Worm (Caenorhabditis elegans): ENCODE results near the gene Y71H2AM.12.
"Not testable (repeated sequence)": the region's sequence is repeated elsewhere in the genome, so short reads cannot be mapped to it uniquely, and the experiment has no call there.

The Y71H2AM.12 gene

ce11 chrIII:2711527-2711926 lies 22.4 kb downstream of the Y71H2AM.12 start:
- no peak for TF ChIP-seq fkh-8 (tag; optimal IDR thresholded peaks at IDR 0.05)
- TF ChIP-seq C16A3.4 (tag; optimal IDR thresholded peaks at IDR 0.05) = no peak
- no peak for TF ChIP-seq nhr-76 (tag; optimal IDR thresholded peaks at IDR 0.05)
- no peak for TF ChIP-seq ceh-82 (tag; optimal IDR thresholded peaks at IDR 0.05)
- TF ChIP-seq ztf-11 (tag; optimal IDR thresholded peaks at IDR 0.05) = no peak
- TF ChIP-seq zag-1 (tag; optimal IDR thresholded peaks at IDR 0.05) = no peak
- no peak for TF ChIP-seq sup-37 (GFP tag; optimal IDR thresholded peaks at IDR 0.05)
- TF ChIP-seq fos-1 (tag; optimal IDR thresholded peaks at IDR 0.05) = no peak
- no peak for TF ChIP-seq ceh-88 (GFP tag; IDR thresholded peaks at IDR 0.05)
- no peak for TF ChIP-seq unc-98 (GFP tag; IDR thresholded peaks at IDR 0.05)
- TF ChIP-seq elt-3 (tag; optimal IDR thresholded peaks at IDR 0.05) = no peak
- no peak for TF ChIP-seq ceh-8 (GFP tag; optimal IDR thresholded peaks at IDR 0.05)
- no peak for TF ChIP-seq alr-1 (tag; optimal IDR thresholded peaks at IDR 0.05; ENCODE audit: borderline replicate concordance)
- no peak for TF ChIP-seq vab-15 (tag; optimal IDR thresholded peaks at IDR 0.05)
- no peak for TF ChIP-seq snu-23 (GFP tag; optimal IDR thresholded peaks at IDR 0.05)

ce11 chrIII:2710211-2710610 lies 23.7 kb downstream of the Y71H2AM.12 start:
- no peak for TF ChIP-seq vab-15 (tag; optimal IDR thresholded peaks at IDR 0.05)
- TF ChIP-seq aha-1 (tag; optimal IDR thresholded peaks at IDR 0.05) = no peak
- no peak for TF ChIP-seq dsc-1 (tag; optimal IDR thresholded peaks at IDR 0.05)
- TF ChIP-seq elt-2 (tag; optimal IDR thresholded peaks at IDR 0.05) = no peak
- no peak for TF ChIP-seq lin-14 (GFP tag; optimal IDR thresholded peaks at IDR 0.05)
- no peak for TF ChIP-seq lin-35 (GFP tag; optimal IDR thresholded peaks at IDR 0.05)
- no peak for TF ChIP-seq nhr-71 (tag; optimal IDR thresholded peaks at IDR 0.05)
- no peak for TF ChIP-seq fos-1 (tag; optimal IDR thresholded peaks at IDR 0.05)
- TF ChIP-seq C16A3.4 (tag; optimal IDR thresholded peaks at IDR 0.05) = no peak
- no peak for TF ChIP-seq egl-27 (tag; optimal IDR thresholded peaks at IDR 0.05)
- no peak for TF ChIP-seq fkh-8 (tag; optimal IDR thresholded peaks at IDR 0.05)
- no peak for TF ChIP-seq mab-9 (GFP tag; IDR thresholded peaks at IDR 0.05)
- TF ChIP-seq lin-15B (tag; optimal IDR thresholded peaks at IDR 0.05) = no peak
- TF ChIP-seq snu-23 (GFP tag; optimal IDR thresholded peaks at IDR 0.05) = no peak

ce11 chrIII:2700637-2701036 lies 33.3 kb downstream of the Y71H2AM.12 start, which contains the start of gene set-27:
TSS of gene set-27 (plus strand) at chrIII:2700937.
- TF ChIP-seq dpl-1 (GFP tag; optimal IDR thresholded peaks at IDR 0.05) (no peak), efl-1 (optimal IDR thresholded peaks at IDR 0.05) (no peak), efl-1 (GFP tag; optimal IDR thresholded peaks at IDR 0.05 in 1 of 2) (peak in 1 of 2 experiments; percentile 31)

ce11 chrIII:2699363-2699762 lies 34.5 kb downstream of the Y71H2AM.12 start, which contains the start of gene cox-6B:
TSS of gene cox-6B (plus strand) at chrIII:2699663.
- not testable (repeated sequence) for TF ChIP-seq F16B12.6 (tag; optimal IDR thresholded peaks at IDR 0.05); hlh-17 (GFP tag; optimal IDR thresholded peaks at IDR 0.05; ENCODE audit: borderline replicate concordance); aha-1 (tag; optimal IDR thresholded peaks at IDR 0.05)

ce11 chrIII:2698740-2699139 lies 35.2 kb downstream of the Y71H2AM.12 start, which contains the start of gene slc-30A9:
TSS of gene slc-30A9 (minus strand) at chrIII:2698817.
- peak; percentile 31 for TF ChIP-seq xbp-1 (tag; optimal IDR thresholded peaks at IDR 0.05)
- peak in 1 of 6 experiments; percentile 0 for TF ChIP-seq elt-3 (tag; optimal IDR thresholded peaks at IDR 0.05)
- peak; percentile 61 to 71 for TF ChIP-seq lsy-2 (tag; optimal IDR thresholded peaks at IDR 0.05)
- TF ChIP-seq dsc-1 (tag; optimal IDR thresholded peaks at IDR 0.05) = no peak
- peak; percentile 31 for TF ChIP-seq skn-1 (tag; optimal IDR thresholded peaks at IDR 0.05)
- no peak for TF ChIP-seq egl-27 (tag; optimal IDR thresholded peaks at IDR 0.05)
- TF ChIP-seq unc-86 (tag; optimal IDR thresholded peaks at IDR 0.05) = peak; percentile 27
- peak; percentile 39 for TF ChIP-seq swsn-7 (tag; optimal IDR thresholded peaks at IDR 0.05)
- TF ChIP-seq vab-15 (tag; optimal IDR thresholded peaks at IDR 0.05) = no peak
- peak; percentile 15 for TF ChIP-seq tbx-2 (tag; optimal IDR thresholded peaks at IDR 0.05)
- TF ChIP-seq snu-23 (GFP tag; optimal IDR thresholded peaks at IDR 0.05) = peak; percentile 57
- no peak for TF ChIP-seq ces-1 (GFP tag; optimal IDR thresholded peaks at IDR 0.05)
- TF ChIP-seq nhr-20 (tag; optimal IDR thresholded peaks at IDR 0.05) = peak; percentile 19
- TF ChIP-seq dpl-1 (GFP tag; optimal IDR thresholded peaks at IDR 0.05) = peak; percentile 11 to 61 (median 28)
- TF ChIP-seq nhr-71 (tag; optimal IDR thresholded peaks at IDR 0.05) = peak; percentile 63
- peak; percentile 9 to 57 (median 41) for TF ChIP-seq ceh-82 (tag; optimal IDR thresholded peaks at IDR 0.05)
- peak; percentile 35 for TF ChIP-seq lin-13 (GFP tag; optimal IDR thresholded peaks at IDR 0.05)
- TF ChIP-seq nhr-237 (tag; optimal IDR thresholded peaks at IDR 0.05) = no peak
- TF ChIP-seq blmp-1 (tag; optimal IDR thresholded peaks at IDR 0.05) = peak; percentile 39
- TF ChIP-seq lin-15B (tag; optimal IDR thresholded peaks at IDR 0.05) = peak; percentile 59
- TF ChIP-seq mep-1 (tag; optimal IDR thresholded peaks at IDR 0.05) = peak; percentile 76
- peak; percentile 35 to 50 for TF ChIP-seq lin-35 (GFP tag; optimal IDR thresholded peaks at IDR 0.05)
- peak; percentile 42 for TF ChIP-seq nhr-47 (tag; optimal IDR thresholded peaks at IDR 0.05)
- TF ChIP-seq egl-13 (tag; optimal IDR thresholded peaks at IDR 0.05) = peak; percentile 79
- peak; percentile 50 for TF ChIP-seq F16B12.6 (tag; optimal IDR thresholded peaks at IDR 0.05)
- TF ChIP-seq lin-14 (GFP tag; optimal IDR thresholded peaks at IDR 0.05) = no peak
